Fruit fly (Drosophila melanogaster) whole organism, prepupa: Measurements from ENCODE around the gene CG44227.
A peak's percentile ranks its signal among the peaks of the same experiment; 100 is the strongest.

Experiments used
- Blimp-1 ChIP-seq: fragments of 200-800 bp; sonication (Bioruptor generic); optimal IDR thresholded peaks from 3 replicates; lab custom pipeline; 2017; ENCODE audit warnings: missing biosample characterization, missing genetic modification characterization, mild to moderate bottlenecking, moderate library complexity, missing genetic modification reagents
- CG10631 ChIP-seq: fragments of 200-800 bp; sonication (Bioruptor generic); optimal IDR thresholded peaks from 2 replicates; lab custom pipeline; 2016; ENCODE audit warnings: missing biosample characterization, missing genetic modification characterization
- CG10669 ChIP-seq: fragments of 200-800 bp; sonication (Bioruptor generic); optimal IDR thresholded peaks from 3 replicates; lab custom pipeline; 2018; ENCODE audit warnings: missing biosample characterization, mild to moderate bottlenecking, missing genetic modification characterization, moderate library complexity
- CG11294 ChIP-seq: fragments of 200-800 bp; sonication (Bioruptor generic); IDR thresholded peaks from 2 replicates; pipeline ENCODE4 v1.3.6; 2022; ENCODE audit warnings: missing biosample characterization, missing genetic modification characterization
- CG11762 ChIP-seq: fragments of 200-800 bp; sonication (Bioruptor generic); optimal IDR thresholded peaks from 3 replicates; lab custom pipeline; 2016; ENCODE audit warnings: missing biosample characterization, missing genetic modification characterization; ENCODE audit not compliant: insufficient read depth
- CG11902 ChIP-seq: fragments of 200-800 bp; sonication (Bioruptor generic); optimal IDR thresholded peaks from 3 replicates; lab custom pipeline; 2016; ENCODE audit warnings: missing biosample characterization, missing genetic modification characterization
- CG15336 ChIP-seq: fragments of 200-800 bp; sonication (Bioruptor generic); IDR thresholded peaks from 2 replicates; pipeline ENCODE4 v1.3.6; 2022; ENCODE audit warnings: missing biosample characterization, missing genetic modification characterization
- CG1621 ChIP-seq: fragments of 200-800 bp; sonication (Bioruptor generic); optimal IDR thresholded peaks from 3 replicates; lab custom pipeline; 2018; ENCODE audit warnings: missing biosample characterization, mild to moderate bottlenecking, missing genetic modification characterization
- CG16779 ChIP-seq: fragments of 200-800 bp; sonication (Bioruptor generic); optimal IDR thresholded peaks from 3 replicates; lab custom pipeline; 2017; ENCODE audit warnings: missing biosample characterization, mild to moderate bottlenecking, missing genetic modification characterization
- CG3032 ChIP-seq: fragments of 200-800 bp; optimal IDR thresholded peaks from 2 replicates; lab custom pipeline; 2019; ENCODE audit warnings: missing biosample characterization, mild to moderate bottlenecking, missing genetic modification characterization, moderate library complexity
- CG31627 ChIP-seq: fragments of 200-800 bp; sonication (Bioruptor generic); optimal IDR thresholded peaks from 3 replicates; lab custom pipeline; 2016; ENCODE audit warnings: missing biosample characterization, missing genetic modification characterization
- CG32006 ChIP-seq: fragments of 200-800 bp; sonication (Bioruptor generic); optimal IDR thresholded peaks from 3 replicates; lab custom pipeline; 2017; ENCODE audit warnings: missing biosample characterization, mild to moderate bottlenecking, missing genetic modification characterization
- CG34406 ChIP-seq: fragments of 200-800 bp; sonication (Bioruptor generic); optimal IDR thresholded peaks from 3 replicates; lab custom pipeline; 2016; ENCODE audit warnings: missing biosample characterization, missing genetic modification characterization
- CG3919 ChIP-seq: fragments of 200-800 bp; sonication (Bioruptor generic); optimal IDR thresholded peaks from 3 replicates; lab custom pipeline; 2016; ENCODE audit warnings: missing biosample characterization, missing genetic modification characterization
- CG4318 ChIP-seq: fragments of 200-800 bp; sonication (Bioruptor generic); optimal IDR thresholded peaks from 3 replicates; lab custom pipeline; 2017; ENCODE audit warnings: missing biosample characterization, mild to moderate bottlenecking, missing genetic modification characterization
- CG6163 ChIP-seq: fragments of 200-800 bp; sonication (Bioruptor generic); IDR thresholded peaks from 3 replicates; pipeline ENCODE4 v1.3.6; 2022; ENCODE audit warnings: missing biosample characterization, missing genetic modification characterization
- CG6276 ChIP-seq: fragments of 200-800 bp; sonication (Bioruptor generic); optimal IDR thresholded peaks from 2 replicates; lab custom pipeline; 2017; ENCODE audit warnings: missing biosample characterization, mild to moderate bottlenecking, missing genetic modification characterization
- CG6792 ChIP-seq: fragments of 200-800 bp; sonication (Bioruptor generic); optimal IDR thresholded peaks from 3 replicates; lab custom pipeline; 2016; ENCODE audit warnings: missing biosample characterization, missing genetic modification characterization
- CG6808 ChIP-seq: fragments of 200-800 bp; sonication (Bioruptor generic); optimal IDR thresholded peaks from 3 replicates; lab custom pipeline; 2017; ENCODE audit warnings: missing biosample characterization, missing genetic modification characterization, mild to moderate bottlenecking, moderate library complexity, missing genetic modification reagents
- CG8319 ChIP-seq: fragments of 200-800 bp; sonication (Bioruptor generic); optimal IDR thresholded peaks from 3 replicates; lab custom pipeline; 2016; ENCODE audit warnings: missing biosample characterization, missing genetic modification characterization
- CG8632 ChIP-seq: fragments of 200-800 bp; sonication (Bioruptor generic); optimal IDR thresholded peaks from 3 replicates; lab custom pipeline; 2016; ENCODE audit warnings: missing biosample characterization, missing genetic modification characterization
- CG9139 ChIP-seq: fragments of 200-800 bp; sonication (Bioruptor generic); optimal IDR thresholded peaks from 3 replicates; lab custom pipeline; 2017; ENCODE audit warnings: missing biosample characterization, mild to moderate bottlenecking, missing genetic modification characterization
- Eip78C ChIP-seq: fragments of 200-800 bp; sonication (Bioruptor generic); peaks from one replicate; lab custom pipeline; 2016; ENCODE audit warnings: missing biosample characterization, missing genetic modification characterization
- Eip93F ChIP-seq: fragments of 200-800 bp; sonication (Bioruptor generic); optimal IDR thresholded peaks from 2 replicates; lab custom pipeline; 2016; ENCODE audit warnings: missing biosample characterization, mild to moderate bottlenecking, missing genetic modification characterization
- Ets21C ChIP-seq: fragments of 200-800 bp; sonication (Bioruptor generic); optimal IDR thresholded peaks from 3 replicates; lab custom pipeline; 2016; ENCODE audit warnings: missing biosample characterization, missing genetic modification characterization
- Ets96B ChIP-seq: fragments of 200-800 bp; optimal IDR thresholded peaks from 2 replicates; lab custom pipeline; 2019; ENCODE audit warnings: missing biosample characterization, mild to moderate bottlenecking, missing genetic modification characterization, moderate library complexity
- Gug ChIP-seq: fragments of 200-800 bp; sonication (Bioruptor generic); IDR thresholded peaks from 2 replicates; pipeline ENCODE4 v1.3.6; 2022; ENCODE audit warnings: missing biosample characterization, missing genetic modification characterization
- Hr39 ChIP-seq: fragments of 200-800 bp; sonication (Bioruptor generic); optimal IDR thresholded peaks from 2 replicates; lab custom pipeline; 2016; ENCODE audit warnings: missing biosample characterization, missing genetic modification characterization
- Hr4 ChIP-seq: fragments of 200-800 bp; sonication (Bioruptor generic); optimal IDR thresholded peaks from 3 replicates; lab custom pipeline; 2016; ENCODE audit warnings: missing biosample characterization, missing genetic modification characterization
- Lpt ChIP-seq: fragments of 200-800 bp; sonication (Bioruptor generic); optimal IDR thresholded peaks from 3 replicates; lab custom pipeline; 2016; ENCODE audit warnings: missing biosample characterization, missing genetic modification characterization
- OdsH ChIP-seq: fragments of 200-800 bp; sonication (Bioruptor generic); optimal IDR thresholded peaks from 3 replicates; lab custom pipeline; 2016; ENCODE audit warnings: missing biosample characterization, missing genetic modification characterization
- Smox ChIP-seq: fragments of 200-800 bp; sonication (Bioruptor generic); optimal IDR thresholded peaks from 3 replicates; lab custom pipeline; 2016; ENCODE audit warnings: missing biosample characterization, missing genetic modification characterization
- Sox102F ChIP-seq: fragments of 200-800 bp; sonication (Bioruptor generic); optimal IDR thresholded peaks from 2 replicates; lab custom pipeline; 2016; ENCODE audit warnings: missing biosample characterization, mild to moderate bottlenecking, missing genetic modification characterization
- Sox14 ChIP-seq: fragments of 200-800 bp; sonication (Bioruptor generic); optimal IDR thresholded peaks from 3 replicates; lab custom pipeline; 2016; ENCODE audit warnings: missing biosample characterization, missing genetic modification characterization
- Sox15 ChIP-seq: fragments of 200-800 bp; sonication (Bioruptor generic); optimal IDR thresholded peaks from 3 replicates; lab custom pipeline; 2016; ENCODE audit warnings: missing biosample characterization, missing genetic modification characterization
- achi ChIP-seq: fragments of 200-800 bp; sonication (Bioruptor generic); optimal IDR thresholded peaks from 3 replicates; lab custom pipeline; 2016; ENCODE audit warnings: missing biosample characterization, missing genetic modification characterization
- acj6 ChIP-seq: fragments of 200-800 bp; sonication (Bioruptor generic); optimal IDR thresholded peaks from 3 replicates; lab custom pipeline; 2016; ENCODE audit warnings: missing biosample characterization, missing genetic modification characterization
- cyc ChIP-seq: fragments of 200-800 bp; sonication (Bioruptor generic); optimal IDR thresholded peaks from 3 replicates; lab custom pipeline; 2016; ENCODE audit warnings: missing biosample characterization, missing genetic modification characterization
- dac ChIP-seq: fragments of 200-800 bp; sonication (Bioruptor generic); optimal IDR thresholded peaks from 2 replicates; lab custom pipeline; 2017; ENCODE audit warnings: missing biosample characterization, mild to moderate bottlenecking, missing genetic modification characterization
- dsx ChIP-seq: fragments of 200-800 bp; optimal IDR thresholded peaks from 3 replicates; lab custom pipeline; 2019; ENCODE audit warnings: missing biosample characterization, mild to moderate bottlenecking, missing genetic modification characterization, moderate library complexity; ENCODE audit not compliant: poor library complexity, severe bottlenecking
- eg ChIP-seq: fragments of 200-800 bp; sonication (Bioruptor generic); IDR thresholded peaks from 3 replicates; pipeline ENCODE4 v1.3.6; 2022; ENCODE audit warnings: missing biosample characterization, missing genetic modification characterization
- esn ChIP-seq: fragments of 200-800 bp; sonication (Bioruptor generic); optimal IDR thresholded peaks from 2 replicates; lab custom pipeline; 2016; ENCODE audit warnings: missing biosample characterization, mild to moderate bottlenecking, missing genetic modification characterization, moderate library complexity
- fd59A ChIP-seq: fragments of 200-800 bp; sonication (Bioruptor generic); optimal IDR thresholded peaks from 2 replicates; lab custom pipeline; 2017; ENCODE audit warnings: missing biosample characterization, mild to moderate bottlenecking, missing genetic modification characterization, missing genetic modification reagents
- fd85E ChIP-seq: fragments of 200-800 bp; sonication (Bioruptor generic); optimal IDR thresholded peaks from 3 replicates; lab custom pipeline; 2016; ENCODE audit warnings: missing biosample characterization, missing genetic modification characterization
- fkh ChIP-seq: fragments of 200-800 bp; sonication (Bioruptor generic); optimal IDR thresholded peaks from 3 replicates; lab custom pipeline; 2017; ENCODE audit warnings: missing biosample characterization, mild to moderate bottlenecking, missing genetic modification characterization, moderate library complexity
- lz ChIP-seq: fragments of 200-800 bp; sonication (Bioruptor generic); optimal IDR thresholded peaks from 3 replicates; lab custom pipeline; 2016; ENCODE audit warnings: missing biosample characterization, missing genetic modification characterization
- pdm3 ChIP-seq: fragments of 200-800 bp; sonication (Bioruptor generic); optimal IDR thresholded peaks from 3 replicates; lab custom pipeline; 2016; ENCODE audit warnings: missing biosample characterization, missing genetic modification characterization
- salr ChIP-seq, 2 experiments: fragments of 200-800 bp; sonication (Bioruptor generic); optimal IDR thresholded peaks; 3 replicates each; lab custom pipeline; 2016 to 2018; ENCODE audit warnings: missing biosample characterization in 2 of 2, missing genetic modification characterization in 2 of 2, mild to moderate bottlenecking in 1 of 2
- ss ChIP-seq, 2 experiments: fragments of 200-800 bp; sonication (Bioruptor generic); optimal IDR thresholded peaks; 2 replicates in 1 of 2; 3 replicates in 1 of 2; lab custom pipeline; 2017 to 2018; ENCODE audit warnings: mild to moderate bottlenecking in 2 of 2, missing biosample characterization in 2 of 2, missing genetic modification characterization in 2 of 2, moderate library complexity in 1 of 2
- svp ChIP-seq: fragments of 200-800 bp; sonication (Bioruptor generic); peaks from one replicate; lab custom pipeline; 2016; ENCODE audit warnings: missing biosample characterization, missing genetic modification characterization
- topi ChIP-seq: fragments of 200-800 bp; sonication (Bioruptor generic); optimal IDR thresholded peaks from 3 replicates; lab custom pipeline; 2016; ENCODE audit warnings: missing biosample characterization, missing genetic modification characterization
- vri ChIP-seq: fragments of 200-800 bp; sonication (Bioruptor generic); optimal IDR thresholded peaks from 3 replicates; lab custom pipeline; 2016; ENCODE audit warnings: missing biosample characterization, mild to moderate bottlenecking, missing genetic modification characterization

The CG44227 gene

dm6 chr3R:8669900-8670528, 15.0 kb downstream of the CG44227 start:
- TF ChIP-seq CG10669 (GFP tag; lab: Kevin White, UChicago) = no peak
- TF ChIP-seq fd85E (GFP tag; lab: Kevin White, UChicago) = no peak
- no peak for TF ChIP-seq ss (GFP tag; optimal IDR thresholded peaks at IDR 0.05; lab: Kevin White, UChicago)
- TF ChIP-seq Ets21C = no peak
- peak; percentile 39 for TF ChIP-seq Hr39 (GFP tag; lab: Kevin White, UChicago)
- no peak for TF ChIP-seq CG34406 (GFP tag; lab: Kevin White, UChicago)
- no peak for TF ChIP-seq CG6276 (GFP tag; lab: Kevin White, UChicago)
- no peak for TF ChIP-seq cyc (GFP tag; lab: Kevin White, UChicago)
- no peak for TF ChIP-seq achi
- TF ChIP-seq dsx (GFP tag; lab: Kevin White, UChicago) = no peak
- TF ChIP-seq svp (GFP tag; lab: Kevin White, UChicago) = peak; percentile 74
- TF ChIP-seq Sox102F (GFP tag; lab: Kevin White, UChicago) = no peak
- peak; percentile 24 for TF ChIP-seq CG31627 (GFP tag; lab: Kevin White, UChicago)
- no peak for TF ChIP-seq Lpt (GFP tag; lab: Kevin White, UChicago)
- TF ChIP-seq fd59A = no peak
- no peak for TF ChIP-seq CG3032 (tag; lab: Kevin White, UChicago)
- no peak for TF ChIP-seq Blimp-1
- TF ChIP-seq Smox (GFP tag; lab: Kevin White, UChicago) = no peak
- no peak for TF ChIP-seq CG8632 (GFP tag; lab: Kevin White, UChicago)
- no peak for TF ChIP-seq OdsH (GFP tag; lab: Kevin White, UChicago)
- no peak for TF ChIP-seq CG11902
- no peak for TF ChIP-seq CG4318 (GFP tag; lab: Kevin White, UChicago)
- no peak for TF ChIP-seq CG6808 (GFP tag; lab: Kevin White, UChicago)
- TF ChIP-seq Eip78C (GFP tag; lab: Kevin White, UChicago) = peak; percentile 4
- no peak for TF ChIP-seq CG6792 (GFP tag; lab: Kevin White, UChicago)
- TF ChIP-seq esn = no peak
- no peak for TF ChIP-seq CG9139 (GFP tag; lab: Kevin White, UChicago)
- TF ChIP-seq acj6 (GFP tag; lab: Kevin White, UChicago) = peak; percentile 41
- TF ChIP-seq Ets96B (tag; lab: Kevin White, UChicago) = peak; percentile 39
- peak; percentile 8 for TF ChIP-seq CG10631 (GFP tag; lab: Kevin White, UChicago)
- TF ChIP-seq Sox15 (GFP tag; lab: Kevin White, UChicago) = peak; percentile 17
- TF ChIP-seq topi (GFP tag; lab: Kevin White, UChicago) = no peak
- TF ChIP-seq Sox14 (GFP tag; lab: Kevin White, UChicago) = peak; percentile 13
- no peak for TF ChIP-seq CG16779 (tag; lab: Kevin White, UChicago)
- no peak for TF ChIP-seq salr (GFP tag; optimal IDR thresholded peaks at IDR 0.05; lab: Kevin White, UChicago)
- TF ChIP-seq Gug (GFP tag; lab: Robert Waterston, UW) = no peak
- no peak for TF ChIP-seq Eip93F
- peak; percentile 40 for TF ChIP-seq CG8319 (GFP tag; lab: Kevin White, UChicago)
- TF ChIP-seq eg (GFP tag; lab: Robert Waterston, UW) = peak; percentile 64
- no peak for TF ChIP-seq fkh (GFP tag; lab: Kevin White, UChicago)
- TF ChIP-seq lz (GFP tag; lab: Kevin White, UChicago) = no peak
- peak; percentile 71 for TF ChIP-seq CG6163 (GFP tag; lab: Robert Waterston, UW)
- TF ChIP-seq CG11762 (GFP tag; lab: Kevin White, UChicago) = no peak
- TF ChIP-seq Hr4 = peak; percentile 10
- TF ChIP-seq pdm3 (GFP tag; lab: Kevin White, UChicago) = no peak
- no peak for TF ChIP-seq dac (GFP tag; lab: Kevin White, UChicago)
- no peak for TF ChIP-seq CG3919 (GFP tag; lab: Kevin White, UChicago)
- peak; percentile 40; the same call in 1 of the 2 replicates for TF ChIP-seq CG11294 (GFP tag; lab: Robert Waterston, UW)
- TF ChIP-seq vri = no peak
- peak; percentile 41 for TF ChIP-seq CG15336 (GFP tag; lab: Robert Waterston, UW)
- no peak for TF ChIP-seq CG32006 (GFP tag; lab: Kevin White, UChicago)
- TF ChIP-seq CG1621 (tag; lab: Kevin White, UChicago) = no peak
